Worm (Caenorhabditis elegans) whole organism, L1 larva: Measurements from ENCODE around the gene lim-4.

Experiments used
- ama-1 ChIP-seq: fragments of 150-350 bp; optimal IDR thresholded peaks from 2 replicates; lab custom pipeline; 2014
- ceh-82 ChIP-seq, 3 experiments: fragments of 150-350 bp in 1 of 3; sonication (generic microtip) in 2 of 3; optimal IDR thresholded peaks; 2 replicates each; lab custom pipeline; 2014 to 2017; ENCODE audit warnings: missing biosample characterization in 3 of 3, missing genetic modification characterization in 3 of 3
- ceh-90 ChIP-seq: sonication (generic microtip); optimal IDR thresholded peaks from 2 replicates; lab custom pipeline; 2016; ENCODE audit warnings: missing genetic modification characterization, missing compliant biosample characterization
- ces-1 ChIP-seq: fragments of 150-350 bp; optimal IDR thresholded peaks from 2 replicates; lab custom pipeline; 2014; ENCODE audit warnings: missing biosample characterization, missing genetic modification reagents, missing genetic modification characterization
- egl-27 ChIP-seq, 2 experiments: fragments of 150-350 bp in 1 of 2; sonication (generic microtip); optimal IDR thresholded peaks; 3 replicates each; lab custom pipeline; 2017 to 2018; ENCODE audit warnings: missing biosample characterization in 2 of 2, missing genetic modification characterization in 2 of 2, missing genetic modification reagents in 2 of 2
- elt-3 ChIP-seq, 6 experiments: fragments of 150-350 bp in 1 of 6; sonication (generic microtip); optimal IDR thresholded peaks; 2 replicates each; lab custom pipeline; 2017 to 2018; ENCODE audit warnings: missing biosample characterization in 6 of 6, missing genetic modification characterization in 6 of 6, inconsistent platforms in 1 of 6
- fkh-10 ChIP-seq: sonication (generic microtip); optimal IDR thresholded peaks from 2 replicates; lab custom pipeline; 2017; ENCODE audit warnings: missing biosample characterization, missing genetic modification reagents, missing genetic modification characterization
- lin-15B ChIP-seq: fragments of 150-350 bp; sonication (generic microtip); optimal IDR thresholded peaks from 3 replicates; lab custom pipeline; 2014; ENCODE audit warnings: missing biosample characterization, missing genetic modification characterization
- mdl-1 ChIP-seq, 2 experiments: fragments of 150-350 bp; optimal IDR thresholded peaks; 2 replicates each; lab custom pipeline; 2014 to 2017; ENCODE audit warnings: missing biosample characterization in 2 of 2, missing genetic modification characterization in 2 of 2, inconsistent platforms in 1 of 2
- unc-62 ChIP-seq: fragments of 150-350 bp; optimal IDR thresholded peaks from 2 replicates; lab custom pipeline; 2014; ENCODE audit warnings: missing biosample characterization, missing genetic modification reagents, missing genetic modification characterization

DNA sequence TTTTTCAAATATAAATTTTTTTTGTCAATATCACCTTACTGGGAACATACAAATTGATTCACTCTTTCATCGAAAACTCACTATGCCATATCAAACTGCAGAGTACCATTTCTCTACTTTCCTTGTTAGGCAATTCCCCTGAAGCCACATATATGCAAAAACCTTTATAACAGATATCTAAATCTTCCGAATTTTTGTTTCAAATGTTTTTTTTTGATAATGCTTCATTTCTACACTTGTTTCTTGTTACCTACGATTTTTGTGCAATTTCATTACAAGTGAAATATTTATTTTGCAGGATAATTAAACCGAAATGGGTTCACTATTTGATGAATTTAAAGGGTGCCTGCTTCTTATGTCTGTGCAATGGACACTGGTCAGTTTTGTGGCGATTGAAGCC, 46.8 kb upstream of the lim-4 start, which contains the start of gene T22B2.2:
- TF ChIP-seq mdl-1 (tag; optimal IDR thresholded peaks at IDR 0.05; lab: Kevin White, UChicago) = no peak
- no peak for TF ChIP-seq ces-1
- no peak for TF ChIP-seq fkh-10 (GFP tag; lab: Kevin White, UChicago)
- TF ChIP-seq elt-3 (tag; optimal IDR thresholded peaks at IDR 0.05; lab: Kevin White, UChicago) = no peak
- TF ChIP-seq ceh-90 (tag; lab: Kevin White, UChicago) = no peak
- TF ChIP-seq ama-1 = no peak
- TF ChIP-seq egl-27 (tag; optimal IDR thresholded peaks at IDR 0.05; lab: Kevin White, UChicago) = no peak
- no peak for TF ChIP-seq unc-62 (GFP tag; lab: Kevin White, UChicago)
- no peak for TF ChIP-seq lin-15B (tag; lab: Kevin White, UChicago)
- TF ChIP-seq ceh-82 (tag; optimal IDR thresholded peaks at IDR 0.05; lab: Kevin White, UChicago) = no peak
